Fruit fly (Drosophila melanogaster): ENCODE data around the gene Ant2.

dm6 chrX:10804042-10804441 lies 17.3 kb upstream of the Ant2 start:
- TF ChIP-seq Clk (GFP tag; optimal IDR thresholded peaks at IDR 0.05) (no peak), cic (GFP tag; optimal IDR thresholded peaks at IDR 0.05) (no peak), ovo (GFP tag; optimal IDR thresholded peaks at IDR 0.05) (no peak), CG12768 (GFP tag; optimal IDR thresholded peaks at IDR 0.05) (no peak), kay (GFP tag; ENCODE audit: borderline replicate concordance) (no peak)
